Worm (Caenorhabditis elegans) whole organism, young adult: ENCODE measurements around the gene C28G1.10.

Source experiments
- F55B11.4 ChIP-seq: sonication (generic microtip); optimal IDR thresholded peaks from 2 replicates; lab custom pipeline; 2016; ENCODE audit warnings: missing compliant biosample characterization, missing genetic modification characterization, borderline replicate concordance; ENCODE audit not compliant: insufficient read depth
- Y53F4B.3 ChIP-seq: fragments of 200-800 bp; sonication (Bioruptor generic); IDR thresholded peaks from 2 replicates; pipeline ENCODE4 v1.3.6; 2022; ENCODE audit warnings: missing genetic modification reagents, missing genetic modification characterization, missing compliant biosample characterization
- aptf-2 ChIP-seq: fragments of 200-800 bp; sonication (Bioruptor generic); conservative IDR thresholded peaks from 2 replicates; pipeline ENCODE4 v1.3.6; 2022; ENCODE audit warnings: missing genetic modification reagents, missing genetic modification characterization, missing compliant biosample characterization
- cebp-2 ChIP-seq: fragments of 200-800 bp; sonication (Bioruptor generic); IDR thresholded peaks from 2 replicates; pipeline ENCODE4 v1.3.6; 2022; ENCODE audit warnings: missing genetic modification characterization, missing compliant biosample characterization
- dpff-1 ChIP-seq: sonication (generic microtip); optimal IDR thresholded peaks from 2 replicates; lab custom pipeline; 2017; ENCODE audit warnings: mild to moderate bottlenecking, missing genetic modification characterization, missing compliant biosample characterization
- efl-1 ChIP-seq: fragments of 150-350 bp; optimal IDR thresholded peaks from 2 replicates; lab custom pipeline; 2014; ENCODE audit warnings: missing biosample characterization, missing genetic modification reagents, missing genetic modification characterization
- fkh-3 ChIP-seq: sonication (generic microtip); optimal IDR thresholded peaks from 2 replicates; lab custom pipeline; 2016; ENCODE audit warnings: mild to moderate bottlenecking, missing genetic modification characterization, missing compliant biosample characterization
- hlh-26 ChIP-seq: fragments of 200-800 bp; sonication (Bioruptor generic); conservative IDR thresholded peaks from 2 replicates; pipeline ENCODE4 v1.3.6; 2022; ENCODE audit warnings: missing genetic modification reagents, missing genetic modification characterization, missing compliant biosample characterization
- nhr-179 ChIP-seq: sonication (generic microtip); optimal IDR thresholded peaks from 2 replicates; lab custom pipeline; 2016; ENCODE audit warnings: mild to moderate bottlenecking, missing genetic modification characterization, missing compliant biosample characterization
- nhr-80 ChIP-seq: sonication (generic microtip); optimal IDR thresholded peaks from 2 replicates; lab custom pipeline; 2016; ENCODE audit warnings: missing genetic modification characterization, missing compliant biosample characterization
- unc-130 ChIP-seq: sonication (generic microtip); optimal IDR thresholded peaks from 2 replicates; lab custom pipeline; 2016; ENCODE audit warnings: missing genetic modification reagents, missing genetic modification characterization, missing compliant biosample characterization
- unc-62 ChIP-seq: fragments of 150-350 bp; optimal IDR thresholded peaks from 2 replicates; lab custom pipeline; 2014; ENCODE audit warnings: missing biosample characterization, missing genetic modification reagents, missing genetic modification characterization
- ztf-22 ChIP-seq: fragments of 200-800 bp; sonication (Bioruptor generic); optimal IDR thresholded peaks from 2 replicates; lab custom pipeline; 2018; ENCODE audit warnings: mild to moderate bottlenecking, missing genetic modification characterization, moderate library complexity, missing compliant biosample characterization
- ztf-28 ChIP-seq: fragments of 200-800 bp; sonication (Bioruptor generic); IDR thresholded peaks from 2 replicates; pipeline ENCODE4 v1.3.6; 2022; ENCODE audit warnings: missing genetic modification reagents, missing genetic modification characterization, missing compliant biosample characterization

ce11 chrX:8890251-8890755 is 43.4 kb downstream of the C28G1.10 start:
- TF ChIP-seq aptf-2 (GFP tag; lab: Robert Waterston, UW) (no peak), ztf-22 (GFP tag; lab: Kevin White, UChicago) (no peak), dpff-1 (tag; lab: Kevin White, UChicago) (no peak), nhr-179 (tag; lab: Kevin White, UChicago) (no peak), fkh-3 (tag; lab: Kevin White, UChicago) (no peak), efl-1 (no peak), hlh-26 (no peak), unc-62 (no peak), unc-130 (GFP tag; lab: Kevin White, UChicago) (no peak), Y53F4B.3 (no peak), cebp-2 (GFP tag; lab: Robert Waterston, UW) (no peak), nhr-80 (tag; lab: Kevin White, UChicago) (no peak), ztf-28 (GFP tag; lab: Robert Waterston, UW) (no peak), F55B11.4 (tag; lab: Kevin White, UChicago) (no peak)
